Fruit fly (Drosophila melanogaster) whole organism, embryonic: Measurements from ENCODE around the gene CG14341.
A peak's percentile ranks its signal among the peaks of the same experiment; 100 is the strongest.

Experiments used
- CG10274 ChIP-seq: fragments of 200-800 bp; sonication (Bioruptor generic); optimal IDR thresholded peaks from 3 replicates; lab custom pipeline; 2017; ENCODE audit warnings: missing biosample characterization, mild to moderate bottlenecking, missing genetic modification characterization
- CG11560 ChIP-seq: fragments of 200-800 bp; sonication (Bioruptor generic); IDR thresholded peaks from 3 replicates; pipeline ENCODE4 v1.3.6; 2022; ENCODE audit warnings: missing biosample characterization, missing genetic modification characterization
- CG12236 ChIP-seq: fragments of 200-800 bp; sonication (Bioruptor generic); optimal IDR thresholded peaks from 2 replicates; lab custom pipeline; 2016; ENCODE audit warnings: missing biosample characterization, missing genetic modification characterization
- CG12769 ChIP-seq: fragments of 200-800 bp; sonication (Bioruptor generic); optimal IDR thresholded peaks from 2 replicates; lab custom pipeline; 2019; ENCODE audit warnings: missing biosample characterization, mild to moderate bottlenecking, missing genetic modification characterization, moderate library complexity
- CG14050 ChIP-seq: fragments of 200-800 bp; sonication (Bioruptor generic); IDR thresholded peaks from 3 replicates; pipeline ENCODE4 v1.3.6; 2022; ENCODE audit warnings: missing biosample characterization, missing genetic modification characterization
- CG15269 ChIP-seq: fragments of 200-800 bp; sonication (Bioruptor generic); optimal IDR thresholded peaks from 2 replicates; lab custom pipeline; 2018; ENCODE audit warnings: missing biosample characterization, mild to moderate bottlenecking, missing genetic modification characterization, moderate library complexity
- CG1647 ChIP-seq: fragments of 200-800 bp; sonication (Bioruptor generic); optimal IDR thresholded peaks from 3 replicates; lab custom pipeline; 2016; ENCODE audit warnings: missing biosample characterization, missing genetic modification characterization
- CG30431 ChIP-seq: fragments of 200-800 bp; sonication (Bioruptor generic); optimal IDR thresholded peaks from 2 replicates; lab custom pipeline; 2017; ENCODE audit warnings: missing biosample characterization, missing genetic modification characterization
- CG3407 ChIP-seq: fragments of 200-800 bp; sonication (Bioruptor generic); optimal IDR thresholded peaks from 2 replicates; lab custom pipeline; 2018; ENCODE audit warnings: missing biosample characterization, mild to moderate bottlenecking, missing genetic modification characterization
- CG4360 ChIP-seq: fragments of 200-800 bp; sonication (Bioruptor generic); IDR thresholded peaks from 2 replicates; pipeline ENCODE4 v1.3.6; 2022; ENCODE audit warnings: missing biosample characterization, missing genetic modification characterization
- CG5245 ChIP-seq: fragments of 200-800 bp; sonication (Bioruptor generic); optimal IDR thresholded peaks from 3 replicates; lab custom pipeline; 2016; ENCODE audit warnings: missing biosample characterization, missing genetic modification characterization
- CG6765 ChIP-seq: fragments of 200-800 bp; sonication (Bioruptor generic); optimal IDR thresholded peaks from 3 replicates; lab custom pipeline; 2017; ENCODE audit warnings: missing biosample characterization, mild to moderate bottlenecking, missing genetic modification characterization
- CG6813 ChIP-seq: fragments of 200-800 bp; sonication (Bioruptor generic); optimal IDR thresholded peaks from 2 replicates; lab custom pipeline; 2017; ENCODE audit warnings: missing biosample characterization, missing genetic modification characterization, mild to moderate bottlenecking, moderate library complexity, missing genetic modification reagents
- CG8290 ChIP-seq, 3 experiments: fragments of 200-800 bp; sonication (Bioruptor generic); optimal IDR thresholded peaks; 2 replicates each; lab custom pipeline; 2016 to 2019; ENCODE audit warnings: missing biosample characterization in 3 of 3, missing genetic modification characterization in 3 of 3, mild to moderate bottlenecking in 2 of 3, moderate library complexity in 1 of 3
- CG9215 ChIP-seq: fragments of 200-800 bp; sonication (Bioruptor generic); IDR thresholded peaks from 2 replicates; pipeline ENCODE4 v1.3.6; 2022; ENCODE audit warnings: missing biosample characterization, missing genetic modification characterization
- CG9727 ChIP-seq: fragments of 200-800 bp; sonication (Bioruptor generic); optimal IDR thresholded peaks from 3 replicates; lab custom pipeline; 2017; ENCODE audit warnings: missing biosample characterization, mild to moderate bottlenecking, missing genetic modification characterization
- CTCF ChIP-seq: fragments of 200-800 bp; sonication (Bioruptor generic); optimal IDR thresholded peaks from 2 replicates; lab custom pipeline; 2017; ENCODE audit warnings: missing biosample characterization, mild to moderate bottlenecking, missing genetic modification characterization, moderate library complexity
- Camta ChIP-seq: fragments of 200-800 bp; sonication (Bioruptor generic); optimal IDR thresholded peaks from 2 replicates; lab custom pipeline; 2016; ENCODE audit warnings: missing biosample characterization, missing genetic modification characterization
- Chrac-16 ChIP-seq: fragments of 200-800 bp; sonication (Bioruptor generic); optimal IDR thresholded peaks from 3 replicates; lab custom pipeline; 2016; ENCODE audit warnings: missing biosample characterization, missing genetic modification characterization
- D19A ChIP-seq: fragments of 200-800 bp; optimal IDR thresholded peaks from 3 replicates; lab custom pipeline; 2019; ENCODE audit warnings: missing biosample characterization, mild to moderate bottlenecking, missing genetic modification characterization, moderate library complexity
- Fer2 ChIP-seq: fragments of 200-800 bp; sonication (Bioruptor generic); optimal IDR thresholded peaks from 2 replicates; lab custom pipeline; 2018; ENCODE audit warnings: missing biosample characterization, mild to moderate bottlenecking, missing genetic modification characterization, moderate library complexity
- Gsc ChIP-seq: fragments of 200-800 bp; sonication (Bioruptor generic); IDR thresholded peaks from 2 replicates; pipeline ENCODE4 v1.3.6; 2022; ENCODE audit warnings: missing biosample characterization, missing genetic modification characterization
- H2.0 ChIP-seq: fragments of 200-800 bp; sonication (Bioruptor generic); IDR thresholded peaks from 2 replicates; pipeline ENCODE4 v1.3.6; 2022; ENCODE audit warnings: missing biosample characterization, missing genetic modification characterization
- HLH3B ChIP-seq: fragments of 200-800 bp; sonication (Bioruptor generic); IDR thresholded peaks from 2 replicates; pipeline ENCODE4 v1.3.6; 2022; ENCODE audit warnings: missing biosample characterization, missing genetic modification characterization
- Jarid2 ChIP-seq: fragments of 200-800 bp; sonication (Bioruptor generic); optimal IDR thresholded peaks from 3 replicates; lab custom pipeline; 2017; ENCODE audit warnings: mild to moderate bottlenecking, missing biosample characterization, missing genetic modification reagents, missing genetic modification characterization
- Lpt ChIP-seq: fragments of >200 bp; optimal IDR thresholded peaks from 2 replicates; lab custom pipeline; 2018; ENCODE audit warnings: missing biosample characterization, missing genetic modification characterization
- Nf-YA ChIP-seq: fragments of 200-800 bp; sonication (Bioruptor generic); IDR thresholded peaks from 2 replicates; pipeline ENCODE4 v1.3.6; 2022; ENCODE audit warnings: missing biosample characterization, missing genetic modification characterization
- Nf-YC ChIP-seq: fragments of 200-800 bp; optimal IDR thresholded peaks from 3 replicates; lab custom pipeline; 2019; ENCODE audit warnings: missing biosample characterization, mild to moderate bottlenecking, missing genetic modification characterization, moderate library complexity
- Opbp ChIP-seq: fragments of 200-800 bp; sonication (Bioruptor generic); IDR thresholded peaks from 3 replicates; pipeline ENCODE4 v1.3.6; 2022; ENCODE audit warnings: missing biosample characterization, missing genetic modification characterization; ENCODE audit not compliant: partially characterized antibody
- Sry-δ ChIP-seq: fragments of 200-800 bp; sonication (Bioruptor generic); optimal IDR thresholded peaks from 2 replicates; lab custom pipeline; 2016; ENCODE audit warnings: missing biosample characterization, missing genetic modification characterization
- ap ChIP-seq: fragments of 200-800 bp; sonication (Bioruptor generic); IDR thresholded peaks from 2 replicates; pipeline ENCODE4 v1.3.6; 2022; ENCODE audit warnings: missing biosample characterization, missing genetic modification characterization
- ase ChIP-seq: fragments of 200-800 bp; sonication (Bioruptor generic); IDR thresholded peaks from 3 replicates; pipeline ENCODE4 v1.3.6; 2022; ENCODE audit warnings: missing biosample characterization, missing genetic modification characterization
- ash1 ChIP-seq: fragments of 200-800 bp; sonication (Bioruptor generic); optimal IDR thresholded peaks from 2 replicates; lab custom pipeline; 2018; ENCODE audit warnings: missing biosample characterization, mild to moderate bottlenecking, missing genetic modification characterization
- bab2 ChIP-seq: fragments of 200-800 bp; sonication (Bioruptor generic); optimal IDR thresholded peaks from 2 replicates; lab custom pipeline; 2016; ENCODE audit warnings: missing biosample characterization, missing genetic modification characterization
- bcd ChIP-seq: fragments of 200-800 bp; sonication (Bioruptor generic); optimal IDR thresholded peaks from 2 replicates; lab custom pipeline; 2017; ENCODE audit warnings: missing biosample characterization, mild to moderate bottlenecking, missing genetic modification characterization
- cato ChIP-seq: fragments of 200-800 bp; sonication (Bioruptor generic); optimal IDR thresholded peaks from 2 replicates; lab custom pipeline; 2016; ENCODE audit warnings: missing biosample characterization, missing genetic modification characterization, borderline replicate concordance
- croc ChIP-seq: fragments of 200-800 bp; sonication (Bioruptor generic); conservative IDR thresholded peaks from 3 replicates; pipeline ENCODE4 v1.3.6; 2022; ENCODE audit warnings: missing biosample characterization, missing genetic modification characterization
- da ChIP-seq: fragments of 200-800 bp; sonication (Bioruptor generic); optimal IDR thresholded peaks from 2 replicates; lab custom pipeline; 2016; ENCODE audit warnings: missing biosample characterization, missing genetic modification characterization
- esg ChIP-seq: fragments of 200-800 bp; sonication (Bioruptor generic); conservative IDR thresholded peaks from 2 replicates; pipeline ENCODE4 v1.3.6; 2022; ENCODE audit warnings: missing biosample characterization, missing genetic modification characterization
- ewg ChIP-seq: fragments of 200-800 bp; sonication (Bioruptor generic); optimal IDR thresholded peaks from 3 replicates; lab custom pipeline; 2017; ENCODE audit warnings: mild to moderate bottlenecking, missing biosample characterization, missing genetic modification reagents, missing genetic modification characterization
- eyg ChIP-seq: fragments of 200-800 bp; sonication (Bioruptor generic); optimal IDR thresholded peaks from 3 replicates; lab custom pipeline; 2016; ENCODE audit warnings: missing biosample characterization, missing genetic modification characterization
- fru ChIP-seq: fragments of >200 bp; optimal IDR thresholded peaks from 2 replicates; lab custom pipeline; 2017
- hb ChIP-seq: fragments of 200-800 bp; sonication (Bioruptor generic); IDR thresholded peaks from 3 replicates; pipeline ENCODE4 v1.3.6; 2022; ENCODE audit warnings: missing biosample characterization, missing genetic modification characterization; ENCODE audit not compliant: partially characterized antibody
- nerfin-2 ChIP-seq: fragments of 200-800 bp; sonication (Bioruptor generic); IDR thresholded peaks from 2 replicates; pipeline ENCODE4 v1.3.6; 2022; ENCODE audit warnings: missing biosample characterization, missing genetic modification characterization; ENCODE audit not compliant: partially characterized antibody
- p53 ChIP-seq: fragments of 200-800 bp; sonication (Bioruptor generic); optimal IDR thresholded peaks from 2 replicates; lab custom pipeline; 2016; ENCODE audit warnings: missing biosample characterization, missing genetic modification characterization
- pita ChIP-seq: fragments of 200-800 bp; sonication (Bioruptor generic); optimal IDR thresholded peaks from 2 replicates; lab custom pipeline; 2017; ENCODE audit warnings: missing biosample characterization, mild to moderate bottlenecking, missing genetic modification characterization
- pros ChIP-seq: fragments of 200-800 bp; sonication (Bioruptor generic); optimal IDR thresholded peaks from 3 replicates; lab custom pipeline; 2019; ENCODE audit warnings: missing biosample characterization, mild to moderate bottlenecking, missing genetic modification characterization, moderate library complexity
- pzg ChIP-seq: fragments of 200-800 bp; sonication (Bioruptor generic); optimal IDR thresholded peaks from 3 replicates; lab custom pipeline; 2018; ENCODE audit warnings: missing biosample characterization, mild to moderate bottlenecking, missing genetic modification characterization, moderate library complexity
- so ChIP-seq: fragments of 200-800 bp; sonication (Bioruptor generic); IDR thresholded peaks from 3 replicates; pipeline ENCODE4 v1.3.6; 2022; ENCODE audit warnings: missing biosample characterization, missing genetic modification characterization
- stwl ChIP-seq: fragments of 200-800 bp; sonication (Bioruptor generic); optimal IDR thresholded peaks from 3 replicates; lab custom pipeline; 2018; ENCODE audit warnings: missing biosample characterization, mild to moderate bottlenecking, missing genetic modification characterization, moderate library complexity
- tio ChIP-seq: fragments of 200-800 bp; sonication (Bioruptor generic); optimal IDR thresholded peaks from 2 replicates; lab custom pipeline; 2017; ENCODE audit warnings: missing biosample characterization, missing genetic modification characterization, inconsistent platforms
- unpg ChIP-seq: fragments of 200-800 bp; sonication (Bioruptor generic); optimal IDR thresholded peaks from 3 replicates; lab custom pipeline; 2018; ENCODE audit warnings: missing biosample characterization, mild to moderate bottlenecking, missing genetic modification characterization, moderate library complexity
- zfh1 ChIP-seq: fragments of 200-800 bp; sonication (Bioruptor generic); IDR thresholded peaks from 3 replicates; pipeline ENCODE4 v1.3.6; 2022; ENCODE audit warnings: missing biosample characterization, missing genetic modification characterization

The CG14341 gene

DNA sequence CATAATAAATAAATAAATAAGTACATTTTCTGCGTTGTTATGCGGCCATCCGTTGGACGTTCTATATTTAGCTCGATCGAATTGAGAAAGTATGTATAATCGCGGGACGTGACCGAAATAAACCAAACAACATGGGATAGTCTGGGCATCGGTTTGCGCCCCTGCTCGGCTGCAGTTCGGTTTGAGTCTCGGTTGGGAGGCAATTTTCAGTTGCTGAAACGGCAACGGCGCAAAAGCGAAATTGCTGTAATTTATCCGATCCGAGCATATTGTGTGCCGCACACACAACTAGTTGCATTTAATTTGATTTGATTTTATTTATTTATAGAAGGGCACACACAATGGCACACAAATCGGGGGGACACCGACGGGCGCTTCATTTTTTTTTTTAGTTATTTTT, 48.2 kb upstream of the CG14341 start (continued):
- no peak for TF ChIP-seq fru (lab: Kevin White, UChicago)
- no peak for TF ChIP-seq pzg (GFP tag; lab: Kevin White, UChicago)
- peak; percentile 31; the same call in 1 of the 3 replicates for TF ChIP-seq so
- TF ChIP-seq Nf-YA: no peak
- peak; percentile 91 for TF ChIP-seq CG12769 (tag; lab: Kevin White, UChicago)
- no peak for TF ChIP-seq ash1 (GFP tag; lab: Kevin White, UChicago)
- no peak for TF ChIP-seq CG5245
- TF ChIP-seq Jarid2 (GFP tag; lab: Kevin White, UChicago): no peak
- no peak for TF ChIP-seq H2.0 (GFP tag; lab: Robert Waterston, UW)
- no peak for TF ChIP-seq CG10274
- TF ChIP-seq p53: no peak
- TF ChIP-seq Lpt: no peak
- TF ChIP-seq CG8290 (GFP tag; optimal IDR thresholded peaks at IDR 0.05; lab: Kevin White, UChicago): no peak
- TF ChIP-seq CG8290 (tag; optimal IDR thresholded peaks at IDR 0.05; lab: Kevin White, UChicago): peak in 1 of 2 experiments; percentile 20
- TF ChIP-seq D19A (tag; lab: Kevin White, UChicago): no peak
- TF ChIP-seq bab2: no peak
- no peak for TF ChIP-seq ap (GFP tag; lab: Robert Waterston, UW)
- TF ChIP-seq Nf-YC: no peak
- no peak for TF ChIP-seq pros (GFP tag; lab: Kevin White, UChicago)
- peak; percentile 21 for TF ChIP-seq ewg (GFP tag; lab: Kevin White, UChicago)
- no peak for TF ChIP-seq CG11560 (tag; lab: Robert Waterston, UW)
- no peak for TF ChIP-seq nerfin-2 (GFP tag; lab: Robert Waterston, UW)
- no peak for TF ChIP-seq Fer2 (tag; lab: Kevin White, UChicago)
- TF ChIP-seq ase: no peak
- no peak for TF ChIP-seq tio (GFP tag; lab: Kevin White, UChicago)
- no peak for TF ChIP-seq CG6765 (GFP tag; lab: Kevin White, UChicago)
- TF ChIP-seq Opbp: no peak
- peak; percentile 48 for TF ChIP-seq pita (GFP tag; lab: Kevin White, UChicago)
- no peak for TF ChIP-seq bcd (GFP tag; lab: Kevin White, UChicago)
- no peak for TF ChIP-seq Sry-δ (GFP tag; lab: Kevin White, UChicago)
- peak; percentile 7 for TF ChIP-seq stwl (tag; lab: Kevin White, UChicago)
- TF ChIP-seq da (GFP tag; lab: Kevin White, UChicago): no peak
- TF ChIP-seq hb: no peak
- TF ChIP-seq esg: no peak
- no peak for TF ChIP-seq zfh1 (GFP tag; lab: Robert Waterston, UW)
- TF ChIP-seq CG3407 (GFP tag; lab: Kevin White, UChicago): peak; percentile 36
- TF ChIP-seq croc: no peak
- no peak for TF ChIP-seq CG1647 (GFP tag; lab: Kevin White, UChicago)
- TF ChIP-seq CG14050 (GFP tag; lab: Robert Waterston, UW): no peak
- TF ChIP-seq unpg: no peak
- TF ChIP-seq Gsc (GFP tag; lab: Robert Waterston, UW): no peak
- no peak for TF ChIP-seq CG30431 (GFP tag; lab: Kevin White, UChicago)
- no peak for TF ChIP-seq CG4360 (GFP tag; lab: Robert Waterston, UW)
- TF ChIP-seq CG15269 (tag; lab: Kevin White, UChicago): no peak
- no peak for TF ChIP-seq CG12236 (GFP tag; lab: Kevin White, UChicago)
- no peak for TF ChIP-seq CG9215 (GFP tag; lab: Robert Waterston, UW)
- TF ChIP-seq cato: no peak
- TF ChIP-seq eyg (GFP tag; lab: Kevin White, UChicago): no peak
- TF ChIP-seq CTCF (GFP tag; lab: Kevin White, UChicago): peak; percentile 63
- no peak for TF ChIP-seq HLH3B (GFP tag; lab: Robert Waterston, UW)
- TF ChIP-seq Chrac-16: no peak
- no peak for TF ChIP-seq Camta
- peak; percentile 32 for TF ChIP-seq CG9727 (GFP tag; lab: Kevin White, UChicago)
- no peak for TF ChIP-seq CG6813
